Fruit fly (Drosophila melanogaster) whole organism, embryonic: ENCODE data around the gene CG31388.

Experiments used
- Abd-B ChIP-seq: fragments of 200-800 bp; sonication (Bioruptor generic); optimal IDR thresholded peaks from 2 replicates; lab custom pipeline; 2018; ENCODE audit warnings: missing biosample characterization, mild to moderate bottlenecking, missing genetic modification characterization, moderate library complexity
- Antp ChIP-seq: fragments of 200-800 bp; sonication (Bioruptor generic); optimal IDR thresholded peaks from 3 replicates; lab custom pipeline; 2016; ENCODE audit warnings: missing biosample characterization, missing genetic modification characterization
- CG10431 ChIP-seq: fragments of 200-800 bp; sonication (Bioruptor generic); optimal IDR thresholded peaks from 3 replicates; lab custom pipeline; 2018; ENCODE audit warnings: missing biosample characterization, mild to moderate bottlenecking, missing genetic modification characterization
- CG10462 ChIP-seq: fragments of 200-800 bp; sonication (Bioruptor generic); optimal IDR thresholded peaks from 2 replicates; lab custom pipeline; 2016; ENCODE audit warnings: missing biosample characterization, missing genetic modification characterization
- CG10654 ChIP-seq: fragments of 200-800 bp; sonication (Bioruptor generic); optimal IDR thresholded peaks from 2 replicates; lab custom pipeline; 2016; ENCODE audit warnings: missing biosample characterization, missing genetic modification characterization
- CG11696 ChIP-seq: fragments of 200-800 bp; sonication (Bioruptor generic); IDR thresholded peaks from 2 replicates; pipeline ENCODE4 v1.3.6; 2022; ENCODE audit warnings: missing biosample characterization, missing genetic modification characterization
- CG12104 ChIP-seq: fragments of 200-800 bp; sonication (Bioruptor generic); optimal IDR thresholded peaks from 3 replicates; lab custom pipeline; 2016; ENCODE audit warnings: missing biosample characterization, missing genetic modification characterization
- CG12391 ChIP-seq: fragments of 200-800 bp; sonication (Bioruptor generic); optimal IDR thresholded peaks from 3 replicates; lab custom pipeline; 2018; ENCODE audit warnings: missing biosample characterization, mild to moderate bottlenecking, missing genetic modification characterization, moderate library complexity
- CG14050 ChIP-seq: fragments of 200-800 bp; sonication (Bioruptor generic); IDR thresholded peaks from 3 replicates; pipeline ENCODE4 v1.3.6; 2022; ENCODE audit warnings: missing biosample characterization, missing genetic modification characterization
- CG1647 ChIP-seq: fragments of 200-800 bp; sonication (Bioruptor generic); optimal IDR thresholded peaks from 3 replicates; lab custom pipeline; 2016; ENCODE audit warnings: missing biosample characterization, missing genetic modification characterization
- CG16863 ChIP-seq: fragments of 200-800 bp; sonication (Bioruptor generic); optimal IDR thresholded peaks from 3 replicates; lab custom pipeline; 2016; ENCODE audit warnings: missing biosample characterization, missing genetic modification characterization
- CG17186 ChIP-seq: fragments of 200-800 bp; sonication (Bioruptor generic); optimal IDR thresholded peaks from 3 replicates; lab custom pipeline; 2017; ENCODE audit warnings: missing biosample characterization, missing genetic modification reagents, missing genetic modification characterization
- CG2116 ChIP-seq: fragments of 200-800 bp; sonication (Bioruptor generic); optimal IDR thresholded peaks from 3 replicates; lab custom pipeline; 2018; ENCODE audit warnings: missing biosample characterization, mild to moderate bottlenecking, missing genetic modification characterization
- CG2120 ChIP-seq: fragments of 200-800 bp; sonication (Bioruptor generic); optimal IDR thresholded peaks from 3 replicates; lab custom pipeline; 2016; ENCODE audit warnings: missing biosample characterization, missing genetic modification characterization
- CG2875 ChIP-seq: fragments of 200-800 bp; sonication (Bioruptor generic); optimal IDR thresholded peaks from 2 replicates; lab custom pipeline; 2017; ENCODE audit warnings: missing biosample characterization, mild to moderate bottlenecking, missing genetic modification characterization, missing genetic modification reagents
- CG3407 ChIP-seq: fragments of 200-800 bp; sonication (Bioruptor generic); optimal IDR thresholded peaks from 2 replicates; lab custom pipeline; 2018; ENCODE audit warnings: missing biosample characterization, mild to moderate bottlenecking, missing genetic modification characterization
- CG3838 ChIP-seq: fragments of 200-800 bp; sonication (Bioruptor generic); optimal IDR thresholded peaks from 3 replicates; lab custom pipeline; 2016; ENCODE audit warnings: missing biosample characterization, missing genetic modification characterization
- CG4617 ChIP-seq: fragments of 200-800 bp; sonication (Bioruptor generic); optimal IDR thresholded peaks from 3 replicates; lab custom pipeline; 2016; ENCODE audit warnings: missing biosample characterization, missing genetic modification characterization, borderline replicate concordance
- CG4730 ChIP-seq: fragments of 200-800 bp; sonication (Bioruptor generic); IDR thresholded peaks from 2 replicates; pipeline ENCODE4 v1.3.6; 2022; ENCODE audit warnings: missing biosample characterization, missing genetic modification characterization
- CG5953 ChIP-seq: fragments of 200-800 bp; sonication (Bioruptor generic); IDR thresholded peaks from 2 replicates; pipeline ENCODE4 v1.3.6; 2022; ENCODE audit warnings: missing biosample characterization, missing genetic modification characterization
- CG6254 ChIP-seq: fragments of 200-800 bp; sonication (Bioruptor generic); optimal IDR thresholded peaks from 3 replicates; lab custom pipeline; 2017; ENCODE audit warnings: mild to moderate bottlenecking, missing biosample characterization, missing genetic modification reagents, missing genetic modification characterization
- CG8478 ChIP-seq: fragments of >200 bp; optimal IDR thresholded peaks from 2 replicates; lab custom pipeline; 2018
- CG9437 ChIP-seq: fragments of 200-800 bp; sonication (Bioruptor generic); optimal IDR thresholded peaks from 2 replicates; lab custom pipeline; 2018; ENCODE audit warnings: missing biosample characterization, mild to moderate bottlenecking, missing genetic modification characterization
- Dad ChIP-seq: fragments of 200-800 bp; sonication (Bioruptor generic); optimal IDR thresholded peaks from 3 replicates; lab custom pipeline; 2016; ENCODE audit warnings: missing biosample characterization, missing genetic modification characterization
- Doc2 ChIP-seq: fragments of 200-800 bp; sonication (Bioruptor generic); IDR thresholded peaks from 2 replicates; pipeline ENCODE4 v1.3.6; 2022; ENCODE audit warnings: missing biosample characterization, missing genetic modification characterization
- Eip74EF ChIP-seq, 2 experiments: fragments of 200-800 bp in 1 of 2; fragments of >200 bp in 1 of 2; sonication (Bioruptor generic) in 1 of 2; optimal IDR thresholded peaks; 2 replicates each; lab custom pipeline; 2017 to 2019; ENCODE audit warnings: missing biosample characterization in 2 of 2, missing genetic modification characterization in 2 of 2, mild to moderate bottlenecking in 1 of 2, moderate library complexity in 1 of 2
- Ets65A ChIP-seq: fragments of 200-800 bp; sonication (Bioruptor generic); peaks from one replicate; lab custom pipeline; 2016; ENCODE audit warnings: missing biosample characterization, missing genetic modification characterization
- Fer1 ChIP-seq: fragments of 200-800 bp; sonication (Bioruptor generic); optimal IDR thresholded peaks from 2 replicates; lab custom pipeline; 2017; ENCODE audit warnings: missing biosample characterization, mild to moderate bottlenecking, missing genetic modification characterization
- Hmx ChIP-seq: fragments of 200-800 bp; sonication (Bioruptor generic); optimal IDR thresholded peaks from 2 replicates; lab custom pipeline; 2016; ENCODE audit warnings: missing biosample characterization, missing genetic modification characterization
- Optix ChIP-seq: fragments of 200-800 bp; sonication (Bioruptor generic); IDR thresholded peaks from 3 replicates; pipeline ENCODE4 v1.3.6; 2022; ENCODE audit warnings: missing biosample characterization, missing genetic modification characterization
- Vsx1 ChIP-seq: fragments of 200-800 bp; sonication (Bioruptor generic); optimal IDR thresholded peaks from 2 replicates; lab custom pipeline; 2017; ENCODE audit warnings: missing biosample characterization, mild to moderate bottlenecking, missing genetic modification characterization, missing genetic modification reagents
- ab ChIP-seq: fragments of 200-800 bp; sonication (Bioruptor generic); optimal IDR thresholded peaks from 2 replicates; lab custom pipeline; 2016; ENCODE audit warnings: missing biosample characterization, missing genetic modification characterization
- ac ChIP-seq: fragments of 200-800 bp; sonication (Bioruptor generic); optimal IDR thresholded peaks from 3 replicates; lab custom pipeline; 2017; ENCODE audit warnings: missing biosample characterization, mild to moderate bottlenecking, missing genetic modification characterization
- ara ChIP-seq: fragments of 200-800 bp; sonication (Bioruptor generic); IDR thresholded peaks from 2 replicates; pipeline ENCODE4 v1.3.6; 2022; ENCODE audit warnings: missing biosample characterization, missing genetic modification characterization
- crc ChIP-seq: fragments of 200-800 bp; sonication (Bioruptor generic); optimal IDR thresholded peaks from 2 replicates; lab custom pipeline; 2016; ENCODE audit warnings: missing biosample characterization, missing genetic modification characterization
- da ChIP-seq: fragments of 200-800 bp; sonication (Bioruptor generic); optimal IDR thresholded peaks from 2 replicates; lab custom pipeline; 2016; ENCODE audit warnings: missing biosample characterization, missing genetic modification characterization
- emc ChIP-seq: fragments of 200-800 bp; sonication (Bioruptor generic); optimal IDR thresholded peaks from 2 replicates; lab custom pipeline; 2016; ENCODE audit warnings: missing biosample characterization, missing genetic modification characterization
- eve ChIP-seq, 2 experiments: fragments of >200 bp; optimal IDR thresholded peaks; 2 replicates each; lab custom pipeline; 2017; ENCODE audit warnings: missing biosample characterization in 2 of 2, missing genetic modification characterization in 2 of 2
- fu2 ChIP-seq: fragments of 200-800 bp; sonication (Bioruptor generic); optimal IDR thresholded peaks from 2 replicates; lab custom pipeline; 2016; ENCODE audit warnings: missing biosample characterization, missing genetic modification characterization
- gt ChIP-seq: fragments of 200-800 bp; sonication (Bioruptor generic); IDR thresholded peaks from 2 replicates; pipeline ENCODE4 v1.3.6; 2022; ENCODE audit warnings: missing biosample characterization, missing genetic modification characterization
- mirr ChIP-seq: fragments of 200-800 bp; sonication (Bioruptor generic); optimal IDR thresholded peaks from 3 replicates; lab custom pipeline; 2018; ENCODE audit warnings: missing biosample characterization, mild to moderate bottlenecking, missing genetic modification characterization
- nerfin-1 ChIP-seq: fragments of 200-800 bp; sonication (Bioruptor generic); optimal IDR thresholded peaks from 3 replicates; lab custom pipeline; 2019; ENCODE audit warnings: missing biosample characterization, mild to moderate bottlenecking, missing genetic modification characterization, moderate library complexity
- p53 ChIP-seq: fragments of 200-800 bp; sonication (Bioruptor generic); optimal IDR thresholded peaks from 2 replicates; lab custom pipeline; 2016; ENCODE audit warnings: missing biosample characterization, missing genetic modification characterization
- pho ChIP-seq: fragments of 200-800 bp; sonication (Bioruptor generic); optimal IDR thresholded peaks from 2 replicates; lab custom pipeline; 2016; ENCODE audit warnings: missing biosample characterization, missing genetic modification characterization
- ranshi ChIP-seq: fragments of 200-800 bp; sonication (Bioruptor generic); IDR thresholded peaks from 2 replicates; pipeline ENCODE4 v1.3.6; 2022; ENCODE audit warnings: missing biosample characterization, missing genetic modification characterization
- row ChIP-seq: fragments of 200-800 bp; sonication (Bioruptor generic); IDR thresholded peaks from 3 replicates; pipeline ENCODE4 v1.3.6; 2022; ENCODE audit warnings: missing biosample characterization, missing genetic modification characterization
- sens-2 ChIP-seq: fragments of 200-800 bp; sonication (Bioruptor generic); IDR thresholded peaks from 2 replicates; pipeline ENCODE4 v1.3.6; 2022; ENCODE audit warnings: missing biosample characterization, missing genetic modification characterization
- sqz ChIP-seq: fragments of 200-800 bp; sonication (Bioruptor generic); optimal IDR thresholded peaks from 3 replicates; lab custom pipeline; 2018; ENCODE audit warnings: missing biosample characterization, mild to moderate bottlenecking, missing genetic modification characterization
- tap ChIP-seq: fragments of 200-800 bp; optimal IDR thresholded peaks from 3 replicates; lab custom pipeline; 2019; ENCODE audit warnings: missing biosample characterization, mild to moderate bottlenecking, missing genetic modification characterization, moderate library complexity
- twi ChIP-seq: fragments of 200-800 bp; optimal IDR thresholded peaks from 2 replicates; lab custom pipeline; 2019; ENCODE audit warnings: missing biosample characterization, mild to moderate bottlenecking, missing genetic modification characterization, moderate library complexity
- usp ChIP-seq: fragments of >200 bp; optimal IDR thresholded peaks from 2 replicates; lab custom pipeline; 2017; ENCODE audit warnings: missing biosample characterization, missing genetic modification characterization
- wek ChIP-seq: fragments of 200-800 bp; sonication (Bioruptor generic); optimal IDR thresholded peaks from 3 replicates; lab custom pipeline; 2018; ENCODE audit warnings: missing biosample characterization, mild to moderate bottlenecking, missing genetic modification characterization, moderate library complexity

Gene CG31388

dm6 chr3R:11216156-11216630 lies 21.4 kb upstream of the CG31388 start, which contains the start of the genes RpS25 and CG4820 (continued):
- TF ChIP-seq CG2116 (GFP tag; lab: Kevin White, UChicago) (peak; percentile 95), crc (GFP tag; lab: Kevin White, UChicago) (peak; percentile 88), da (GFP tag; lab: Kevin White, UChicago) (peak; percentile 86), CG12391 (tag; lab: Kevin White, UChicago) (peak; percentile 92), CG10431 (GFP tag; lab: Kevin White, UChicago) (peak; percentile 87), p53 (GFP tag; lab: Kevin White, UChicago) (peak; percentile 93), CG9437 (GFP tag; lab: Kevin White, UChicago) (peak; percentile 82), CG4730 (GFP tag; lab: Robert Waterston, UW) (peak; percentile 75), CG2875 (GFP tag; lab: Kevin White, UChicago) (peak; percentile 92), CG17186 (GFP tag; lab: Kevin White, UChicago) (peak; percentile 98), pho (peak; percentile 94), CG16863 (peak; percentile 90), CG2120 (GFP tag; lab: Kevin White, UChicago) (peak; percentile 78), CG3838 (GFP tag; lab: Kevin White, UChicago) (peak; percentile 75), Optix (peak; percentile 81), wek (GFP tag; lab: Kevin White, UChicago) (peak; percentile 92), Fer1 (peak; percentile 96), eve (GFP tag; optimal IDR thresholded peaks at IDR 0.05; lab: Kevin White, UChicago) (no peak), CG14050 (GFP tag; lab: Robert Waterston, UW) (peak; percentile 85), CG10654 (GFP tag; lab: Kevin White, UChicago) (peak; percentile 90), Dad (GFP tag; lab: Kevin White, UChicago) (peak; percentile 93), CG3407 (peak; percentile 87), ranshi (GFP tag; lab: Robert Waterston, UW) (peak; percentile 78), Ets65A (GFP tag; lab: Kevin White, UChicago) (peak; percentile 99), ac (GFP tag; lab: Kevin White, UChicago) (peak; percentile 82), mirr (GFP tag; lab: Kevin White, UChicago) (peak; percentile 98), Hmx (GFP tag; lab: Kevin White, UChicago) (peak; percentile 25), Abd-B (GFP tag; lab: Kevin White, UChicago) (peak; percentile 70), row (GFP tag; lab: Robert Waterston, UW) (peak; percentile 73), CG1647 (GFP tag; lab: Kevin White, UChicago) (peak; percentile 82), nerfin-1 (tag; lab: Kevin White, UChicago) (peak; percentile 91), ab (GFP tag; lab: Kevin White, UChicago) (no peak), CG12104 (peak; percentile 93), Doc2 (GFP tag; lab: Robert Waterston, UW) (peak; percentile 50), ara (GFP tag; lab: Robert Waterston, UW) (peak; percentile 75), fu2 (GFP tag; lab: Kevin White, UChicago) (peak; percentile 90), CG4617 (GFP tag; lab: Kevin White, UChicago) (peak; percentile 97), CG8478 (lab: Kevin White, UChicago) (no peak), gt (GFP tag; lab: Robert Waterston, UW) (peak; percentile 69; the same call in 1 of the 2 replicates), Vsx1 (GFP tag; lab: Kevin White, UChicago) (peak; percentile 90), Eip74EF (GFP tag; optimal IDR thresholded peaks at IDR 0.05; lab: Kevin White, UChicago) (peak in 1 of 2 experiments; percentile 84), CG5953 (GFP tag; lab: Robert Waterston, UW) (peak; percentile 78; the same call in 1 of the 2 replicates), emc (GFP tag; lab: Kevin White, UChicago) (peak; percentile 90), usp (no peak), twi (tag; lab: Kevin White, UChicago) (peak; percentile 84), tap (tag; lab: Kevin White, UChicago) (peak; percentile 77), Antp (GFP tag; lab: Kevin White, UChicago) (peak; percentile 76), CG10462 (GFP tag; lab: Kevin White, UChicago) (peak; percentile 76), sens-2 (peak; percentile 89), CG6254 (GFP tag; lab: Kevin White, UChicago) (peak; percentile 74), CG11696 (GFP tag; lab: Robert Waterston, UW) (peak; percentile 42), sqz (GFP tag; lab: Kevin White, UChicago) (peak; percentile 91)
